Worm (Caenorhabditis elegans) whole organism, mixed stage, embryonic: ENCODE results near the gene col-76.

ENCODE experiments used
- ceh-83 ChIP-seq: fragments of 200-800 bp; sonication (Bioruptor generic); optimal IDR thresholded peaks from 2 replicates; lab custom pipeline; 2018; ENCODE audit warnings: mild to moderate bottlenecking, missing genetic modification characterization, missing compliant biosample characterization
- elt-1 ChIP-seq: sonication (generic microtip); optimal IDR thresholded peaks from 2 replicates; lab custom pipeline; 2017; ENCODE audit warnings: missing genetic modification characterization, mild to moderate bottlenecking, missing compliant biosample characterization, antibody characterized with exemption, moderate library complexity, borderline replicate concordance; ENCODE audit not compliant: insufficient read depth
- lin-13 ChIP-seq: fragments of 150-350 bp; optimal IDR thresholded peaks from 2 replicates; lab custom pipeline; 2014; ENCODE audit warnings: missing biosample characterization, missing genetic modification characterization
- mab-5 ChIP-seq: fragments of 150-350 bp; optimal IDR thresholded peaks from 2 replicates; lab custom pipeline; 2014; ENCODE audit warnings: missing biosample characterization, missing genetic modification characterization
- mep-1 ChIP-seq: fragments of 150-350 bp; optimal IDR thresholded peaks from 2 replicates; lab custom pipeline; 2017; ENCODE audit warnings: missing biosample characterization, missing genetic modification reagents, missing genetic modification characterization, inconsistent platforms
- nhr-12 ChIP-seq: fragments of 150-350 bp; optimal IDR thresholded peaks from 2 replicates; lab custom pipeline; 2014; ENCODE audit warnings: missing biosample characterization, missing genetic modification characterization
- nhr-237 ChIP-seq: fragments of 150-350 bp; optimal IDR thresholded peaks from 2 replicates; lab custom pipeline; 2014; ENCODE audit warnings: missing biosample characterization, missing genetic modification characterization
- nhr-28 ChIP-seq: fragments of 150-350 bp; optimal IDR thresholded peaks from 2 replicates; lab custom pipeline; 2014; ENCODE audit warnings: missing biosample characterization, missing genetic modification characterization
- nhr-76 ChIP-seq: sonication (generic microtip); optimal IDR thresholded peaks from 2 replicates; lab custom pipeline; 2017; ENCODE audit warnings: missing biosample characterization, missing genetic modification characterization
- pha-4 ChIP-seq: fragments of 150-350 bp; optimal IDR thresholded peaks from 2 replicates; lab custom pipeline; 2018; ENCODE audit warnings: missing biosample characterization, missing genetic modification reagents, missing genetic modification characterization
- unc-62 ChIP-seq: fragments of 150-350 bp; optimal IDR thresholded peaks from 2 replicates; lab custom pipeline; 2014; ENCODE audit warnings: missing biosample characterization, missing genetic modification reagents, missing genetic modification characterization
- ztf-11 ChIP-seq: fragments of 150-350 bp; optimal IDR thresholded peaks from 2 replicates; lab custom pipeline; 2014; ENCODE audit warnings: missing biosample characterization, missing genetic modification characterization

DNA sequence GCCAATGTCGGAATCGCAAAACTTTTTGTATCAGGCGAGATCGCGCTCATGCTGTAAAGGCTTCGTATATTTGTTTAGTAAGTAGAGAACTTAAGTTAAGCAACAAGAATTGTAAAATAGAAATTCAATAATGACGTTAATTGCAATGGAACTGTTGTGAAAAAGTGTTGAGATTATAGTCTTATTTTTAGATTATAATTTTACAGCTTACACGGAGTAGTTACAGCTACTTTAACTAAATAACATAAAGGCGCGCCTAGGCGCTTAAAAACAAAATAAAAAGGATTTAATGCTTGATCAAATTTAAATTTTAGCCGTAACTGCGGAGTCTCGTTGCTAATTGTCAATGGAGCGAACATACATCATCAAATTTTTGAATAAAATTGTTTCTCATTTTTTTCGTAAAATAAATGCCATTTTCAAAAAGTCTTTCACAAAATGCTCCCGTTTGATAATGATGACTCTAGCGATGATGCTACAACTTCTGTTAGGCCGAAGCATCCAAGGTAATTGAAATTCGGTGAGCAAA lies 42.0 kb upstream of the col-76 start, which contains the start of the genes emb-27 and rrf-3:
- TF ChIP-seq pha-4 (tag; lab: Kevin White, UChicago) = no peak
- no peak for TF ChIP-seq mab-5 (tag; lab: Kevin White, UChicago)
- no peak for TF ChIP-seq mep-1 (tag; lab: Kevin White, UChicago)
- TF ChIP-seq unc-62 (GFP tag; lab: Kevin White, UChicago) = no peak
- no peak for TF ChIP-seq nhr-12
- TF ChIP-seq nhr-28 (tag; lab: Kevin White, UChicago) = no peak
- no peak for TF ChIP-seq lin-13 (tag; lab: Kevin White, UChicago)
- no peak for TF ChIP-seq ceh-83 (GFP tag; lab: Kevin White, UChicago)
- TF ChIP-seq ztf-11 (tag; lab: Kevin White, UChicago) = no peak
- no peak for TF ChIP-seq nhr-76 (tag; lab: Kevin White, UChicago)
- no peak for TF ChIP-seq elt-1 (tag; lab: Kevin White, UChicago)
- TF ChIP-seq nhr-237 = no peak
